Worm (Caenorhabditis elegans): ENCODE measurements around the gene mig-18.

DNA sequence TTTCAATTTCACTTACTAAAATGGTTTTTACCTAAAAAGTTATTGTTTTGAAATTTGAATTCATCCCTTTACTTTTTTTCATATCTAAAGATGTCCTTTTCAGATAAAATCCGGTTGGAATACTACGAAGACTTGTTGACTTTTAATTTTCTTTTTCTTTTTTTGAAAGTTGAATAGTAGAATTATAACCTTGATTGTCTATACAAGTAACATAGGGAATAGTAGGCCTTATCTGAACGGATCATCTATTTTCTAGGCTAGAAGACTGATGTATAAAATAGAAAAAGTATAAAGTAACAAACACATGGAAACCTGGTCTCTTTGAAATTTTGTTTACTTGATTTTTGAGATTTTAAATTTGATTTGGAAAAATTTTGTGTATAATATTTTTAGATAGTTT, 22.2 kb upstream of the mig-18 start:
- TF ChIP-seq tbx-2 (tag; optimal IDR thresholded peaks at IDR 0.05), result no peak
- TF ChIP-seq jun-1 (tag; optimal IDR thresholded peaks at IDR 0.05), result no peak
- TF ChIP-seq nhr-12 (tag; optimal IDR thresholded peaks at IDR 0.05), result no peak
- TF ChIP-seq nhr-237 (tag; optimal IDR thresholded peaks at IDR 0.05), result no peak

Data from whole organism, L1 larva.